Worm (Caenorhabditis elegans): ENCODE results near the gene cpsf-2.

DNA sequence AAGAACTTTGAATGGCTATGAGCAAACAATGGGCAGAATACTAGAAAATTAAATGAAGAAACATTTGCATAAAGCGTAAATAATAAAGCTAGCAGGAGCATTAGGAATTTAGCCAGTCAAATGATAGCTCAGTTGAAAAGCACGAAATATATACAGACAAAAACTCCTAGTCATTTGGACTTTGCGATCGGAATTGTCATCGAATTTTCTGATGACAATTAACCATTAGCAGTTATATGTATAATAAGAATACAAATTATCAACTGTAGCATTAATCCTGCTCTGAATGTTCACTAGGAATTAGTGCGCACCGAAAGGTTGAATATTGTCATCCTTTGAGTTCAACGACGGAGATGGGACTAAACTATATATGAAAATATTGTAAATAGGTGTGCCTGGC, 31.6 kb upstream of the cpsf-2 start, which contains the start of gene ugt-38:
- TF ChIP-seq pqm-1 (tag; optimal IDR thresholded peaks at IDR 0.05) (no peak), lin-13 (GFP tag; optimal IDR thresholded peaks at IDR 0.05) (no peak), xbp-1 (tag; optimal IDR thresholded peaks at IDR 0.05) (no peak), snpc-4 (tag; optimal IDR thresholded peaks at IDR 0.05) (no peak)
